Worm (Caenorhabditis elegans) whole organism, young adult: ENCODE data around the gene twk-4.

Source experiments
- B0336.3 ChIP-seq: fragments of 200-800 bp; sonication (Bioruptor generic); IDR thresholded peaks from 2 replicates; pipeline ENCODE4 v1.3.6; 2022; ENCODE audit warnings: missing genetic modification characterization, missing compliant biosample characterization
- C06A6.2 ChIP-seq: fragments of 200-800 bp; sonication (Bioruptor generic); conservative IDR thresholded peaks from 2 replicates; pipeline ENCODE4 v1.3.6; 2022; ENCODE audit warnings: missing genetic modification characterization, missing compliant biosample characterization
- D2030.7 ChIP-seq: fragments of 200-800 bp; sonication (Bioruptor generic); IDR thresholded peaks from 2 replicates; pipeline ENCODE4 v1.3.6; 2022; ENCODE audit warnings: missing genetic modification reagents, missing genetic modification characterization, missing compliant biosample characterization
- F10E7.11 ChIP-seq: sonication (generic microtip); optimal IDR thresholded peaks from 2 replicates; lab custom pipeline; 2017; ENCODE audit warnings: mild to moderate bottlenecking, missing genetic modification characterization, moderate library complexity, missing compliant biosample characterization
- F37B4.10 ChIP-seq: fragments of 200-800 bp; sonication (Bioruptor generic); IDR thresholded peaks from 2 replicates; pipeline ENCODE4 v1.3.6; 2022; ENCODE audit warnings: missing genetic modification characterization, missing compliant biosample characterization
- F49E8.2 ChIP-seq: sonication (generic microtip); optimal IDR thresholded peaks from 3 replicates; lab custom pipeline; 2017; ENCODE audit warnings: missing genetic modification characterization, mild to moderate bottlenecking, missing compliant biosample characterization, antibody characterized with exemption, moderate library complexity; ENCODE audit not compliant: insufficient read depth
- F52B5.7 ChIP-seq: sonication (generic microtip); optimal IDR thresholded peaks from 2 replicates; lab custom pipeline; 2016; ENCODE audit warnings: mild to moderate bottlenecking, missing genetic modification characterization, missing compliant biosample characterization
- F55B11.4 ChIP-seq: sonication (generic microtip); optimal IDR thresholded peaks from 2 replicates; lab custom pipeline; 2016; ENCODE audit warnings: missing compliant biosample characterization, missing genetic modification characterization, borderline replicate concordance; ENCODE audit not compliant: insufficient read depth
- F57A8.1 ChIP-seq: fragments of 200-800 bp; sonication (Bioruptor generic); optimal IDR thresholded peaks from 2 replicates; lab custom pipeline; 2018; ENCODE audit warnings: mild to moderate bottlenecking, missing genetic modification characterization, moderate library complexity, missing compliant biosample characterization
- T07F8.4 ChIP-seq: sonication (generic microtip); optimal IDR thresholded peaks from 2 replicates; lab custom pipeline; 2016; ENCODE audit warnings: mild to moderate bottlenecking, missing genetic modification characterization, moderate library complexity, missing compliant biosample characterization
- akir-1 ChIP-seq: fragments of 200-800 bp; sonication (Bioruptor generic); optimal IDR thresholded peaks from 2 replicates; lab custom pipeline; 2018; ENCODE audit warnings: mild to moderate bottlenecking, missing genetic modification characterization, moderate library complexity, missing compliant biosample characterization
- athp-1 ChIP-seq: sonication (generic microtip); optimal IDR thresholded peaks from 2 replicates; lab custom pipeline; 2017; ENCODE audit warnings: mild to moderate bottlenecking, missing genetic modification characterization, missing compliant biosample characterization
- attf-3 ChIP-seq: fragments of 200-800 bp; sonication (Bioruptor generic); conservative IDR thresholded peaks from 2 replicates; pipeline ENCODE4 v1.3.6; 2022; ENCODE audit warnings: missing genetic modification reagents, missing genetic modification characterization, missing compliant biosample characterization
- bed-2 ChIP-seq: fragments of 200-800 bp; sonication (Bioruptor generic); IDR thresholded peaks from 2 replicates; pipeline ENCODE4 v1.3.6; 2022; ENCODE audit warnings: missing genetic modification reagents, missing genetic modification characterization, missing compliant biosample characterization
- ccch-3 ChIP-seq: fragments of 200-800 bp; sonication (Bioruptor generic); optimal IDR thresholded peaks from 2 replicates; lab custom pipeline; 2018; ENCODE audit warnings: mild to moderate bottlenecking, missing genetic modification characterization, missing compliant biosample characterization
- ceh-100 ChIP-seq: fragments of 200-800 bp; sonication (Bioruptor generic); IDR thresholded peaks from 2 replicates; pipeline ENCODE4 v1.3.6; 2022; ENCODE audit warnings: missing genetic modification reagents, missing genetic modification characterization, missing compliant biosample characterization
- ceh-27 ChIP-seq: fragments of 200-800 bp; sonication (Bioruptor generic); optimal IDR thresholded peaks from 2 replicates; lab custom pipeline; 2018; ENCODE audit warnings: mild to moderate bottlenecking, missing genetic modification characterization, moderate library complexity, missing compliant biosample characterization
- ceh-58 ChIP-seq: fragments of 200-800 bp; sonication (Bioruptor generic); IDR thresholded peaks from 2 replicates; pipeline ENCODE4 v1.3.6; 2022; ENCODE audit warnings: missing genetic modification characterization, missing compliant biosample characterization
- ceh-79 ChIP-seq: sonication (generic microtip); optimal IDR thresholded peaks from 2 replicates; lab custom pipeline; 2017; ENCODE audit warnings: mild to moderate bottlenecking, missing genetic modification characterization, missing compliant biosample characterization
- die-1 ChIP-seq: sonication (generic microtip); optimal IDR thresholded peaks from 2 replicates; lab custom pipeline; 2016; ENCODE audit warnings: missing genotype, mild to moderate bottlenecking, missing genetic modification characterization, missing compliant biosample characterization
- dox-1 ChIP-seq: fragments of 200-800 bp; sonication (Bioruptor generic); IDR thresholded peaks from 2 replicates; pipeline ENCODE4 v1.3.6; 2022; ENCODE audit warnings: missing genetic modification reagents, missing genetic modification characterization, missing compliant biosample characterization
- fkh-3 ChIP-seq: sonication (generic microtip); optimal IDR thresholded peaks from 2 replicates; lab custom pipeline; 2016; ENCODE audit warnings: mild to moderate bottlenecking, missing genetic modification characterization, missing compliant biosample characterization
- him-1 ChIP-seq: sonication (generic microtip); optimal IDR thresholded peaks from 2 replicates; lab custom pipeline; 2016; ENCODE audit warnings: missing genotype, missing genetic modification reagents, missing genetic modification characterization, missing compliant biosample characterization
- hrde-1 ChIP-seq: sonication (generic microtip); optimal IDR thresholded peaks from 2 replicates; lab custom pipeline; 2016; ENCODE audit warnings: missing genetic modification characterization, mild to moderate bottlenecking, missing compliant biosample characterization, moderate library complexity, missing genotype, missing genetic modification reagents, borderline replicate concordance
- lag-1 ChIP-seq: fragments of 200-800 bp; sonication (Bioruptor generic); IDR thresholded peaks from 2 replicates; pipeline ENCODE4 v1.3.6; 2022; ENCODE audit warnings: missing genetic modification reagents, missing genetic modification characterization, missing compliant biosample characterization
- let-526 ChIP-seq: fragments of 200-800 bp; sonication (Bioruptor generic); IDR thresholded peaks from 2 replicates; pipeline ENCODE4 v1.3.6; 2022; ENCODE audit warnings: missing genetic modification reagents, missing genetic modification characterization, missing compliant biosample characterization
- lin-54 ChIP-seq: fragments of 200-800 bp; sonication (Bioruptor generic); optimal IDR thresholded peaks from 2 replicates; lab custom pipeline; 2018; ENCODE audit warnings: mild to moderate bottlenecking, missing genetic modification characterization, missing compliant biosample characterization
- lsl-1 ChIP-seq: fragments of 200-800 bp; sonication (Bioruptor generic); optimal IDR thresholded peaks from 2 replicates; lab custom pipeline; 2018; ENCODE audit warnings: mild to moderate bottlenecking, missing genetic modification characterization, moderate library complexity, missing compliant biosample characterization
- madf-6 ChIP-seq: fragments of 200-800 bp; sonication (Bioruptor generic); IDR thresholded peaks from 2 replicates; pipeline ENCODE4 v1.3.6; 2022; ENCODE audit warnings: missing genetic modification reagents, missing genetic modification characterization, missing compliant biosample characterization
- mel-28 ChIP-seq: sonication (generic microtip); optimal IDR thresholded peaks from 2 replicates; lab custom pipeline; 2016; ENCODE audit warnings: borderline replicate concordance, mild to moderate bottlenecking, missing genetic modification characterization, missing compliant biosample characterization
- mes-4 ChIP-seq: sonication (generic microtip); optimal IDR thresholded peaks from 2 replicates; lab custom pipeline; 2016; ENCODE audit warnings: missing genotype, missing genetic modification characterization, missing compliant biosample characterization
- nfyb-1 ChIP-seq: fragments of 200-800 bp; sonication (Bioruptor generic); IDR thresholded peaks from 2 replicates; pipeline ENCODE4 v1.3.6; 2022; ENCODE audit warnings: missing genetic modification reagents, missing genetic modification characterization, missing compliant biosample characterization
- nhr-27 ChIP-seq: fragments of 200-800 bp; sonication (Bioruptor generic); optimal IDR thresholded peaks from 2 replicates; lab custom pipeline; 2018; ENCODE audit warnings: mild to moderate bottlenecking, missing genetic modification characterization, moderate library complexity, missing compliant biosample characterization
- nhr-80 ChIP-seq: sonication (generic microtip); optimal IDR thresholded peaks from 2 replicates; lab custom pipeline; 2016; ENCODE audit warnings: missing genetic modification characterization, missing compliant biosample characterization
- nhr-90 ChIP-seq: sonication (generic microtip); optimal IDR thresholded peaks from 2 replicates; lab custom pipeline; 2016; ENCODE audit warnings: missing genotype, mild to moderate bottlenecking, missing genetic modification characterization, missing compliant biosample characterization
- pha-4 ChIP-seq: fragments of 150-350 bp; sonication (generic microtip); optimal IDR thresholded peaks from 2 replicates; lab custom pipeline; 2014; ENCODE audit warnings: missing biosample characterization, missing genetic modification reagents, missing genetic modification characterization
- rcor-1 ChIP-seq: fragments of 200-800 bp; sonication (Bioruptor generic); IDR thresholded peaks from 2 replicates; pipeline ENCODE4 v1.3.6; 2022; ENCODE audit warnings: missing genetic modification reagents, missing genetic modification characterization, missing compliant biosample characterization
- rec-8 ChIP-seq, 2 experiments: sonication (generic microtip); optimal IDR thresholded peaks; 2 replicates each; lab custom pipeline; 2016; ENCODE audit warnings: mild to moderate bottlenecking in 2 of 2, missing genetic modification characterization in 2 of 2, missing genetic modification reagents in 2 of 2, missing genotype in 2 of 2, missing biosample characterization in 1 of 2, missing compliant biosample characterization in 1 of 2, moderate library complexity in 1 of 2
- repo-1 ChIP-seq: sonication (generic microtip); optimal IDR thresholded peaks from 2 replicates; lab custom pipeline; 2017; ENCODE audit warnings: mild to moderate bottlenecking, missing genetic modification characterization, missing compliant biosample characterization
- sea-2 ChIP-seq: fragments of 200-800 bp; sonication (Bioruptor generic); IDR thresholded peaks from 2 replicates; pipeline ENCODE4 v1.3.6; 2022; ENCODE audit warnings: missing genetic modification characterization, missing compliant biosample characterization
- snpc-1.1 ChIP-seq: sonication (generic microtip); optimal IDR thresholded peaks from 2 replicates; lab custom pipeline; 2017; ENCODE audit warnings: missing genetic modification characterization, mild to moderate bottlenecking, missing compliant biosample characterization, antibody characterized with exemption, moderate library complexity, missing genotype, missing genetic modification reagents; ENCODE audit not compliant: insufficient read depth
- snpc-1.3 ChIP-seq: sonication (generic microtip); optimal IDR thresholded peaks from 2 replicates; lab custom pipeline; 2017; ENCODE audit warnings: missing genetic modification characterization, mild to moderate bottlenecking, missing compliant biosample characterization, antibody characterized with exemption, moderate library complexity, missing genotype, missing genetic modification reagents; ENCODE audit not compliant: insufficient read depth
- xnd-1 ChIP-seq: sonication (generic microtip); optimal IDR thresholded peaks from 2 replicates; lab custom pipeline; 2016; ENCODE audit warnings: missing genotype, missing genetic modification reagents, missing genetic modification characterization, missing compliant biosample characterization
- zfh-2 ChIP-seq: fragments of 200-800 bp; sonication (Bioruptor generic); conservative IDR thresholded peaks from 2 replicates; pipeline ENCODE4 v1.3.6; 2022; ENCODE audit warnings: missing genetic modification reagents, missing genetic modification characterization, missing compliant biosample characterization
- zim-3 ChIP-seq: sonication (generic microtip); optimal IDR thresholded peaks from 2 replicates; lab custom pipeline; 2017; ENCODE audit warnings: mild to moderate bottlenecking, missing genetic modification characterization, moderate library complexity, missing compliant biosample characterization
- ztf-18 ChIP-seq: sonication (generic microtip); optimal IDR thresholded peaks from 2 replicates; lab custom pipeline; 2016; ENCODE audit warnings: missing genotype, mild to moderate bottlenecking, missing genetic modification characterization, missing compliant biosample characterization
- ztf-25 ChIP-seq: fragments of 200-800 bp; sonication (Bioruptor generic); IDR thresholded peaks from 2 replicates; pipeline ENCODE4 v1.3.6; 2022; ENCODE audit warnings: missing genetic modification reagents, missing genetic modification characterization, missing compliant biosample characterization
- ztf-28 ChIP-seq: fragments of 200-800 bp; sonication (Bioruptor generic); IDR thresholded peaks from 2 replicates; pipeline ENCODE4 v1.3.6; 2022; ENCODE audit warnings: missing genetic modification reagents, missing genetic modification characterization, missing compliant biosample characterization

The twk-4 gene

ce11 chrII:9211684-9212083 lies 17.6 kb upstream of the twk-4 start (continued):
- TF ChIP-seq B0336.3 (GFP tag; lab: Robert Waterston, UW) (peak; percentile 73; the same call in 1 of the 2 replicates), die-1 (tag; lab: Kevin White, UChicago) (peak; percentile 69), zfh-2 (GFP tag; lab: Robert Waterston, UW) (no peak), rcor-1 (peak; percentile 59; the same call in 1 of the 2 replicates), madf-6 (GFP tag; lab: Robert Waterston, UW) (peak; percentile 86), F57A8.1 (GFP tag; lab: Kevin White, UChicago) (no peak), ceh-58 (GFP tag; lab: Robert Waterston, UW) (no peak), akir-1 (no peak), snpc-1.1 (tag; lab: Kevin White, UChicago) (peak; percentile 94), xnd-1 (peak; percentile 49), nhr-90 (tag; lab: Kevin White, UChicago) (peak; percentile 65), bed-2 (no peak), fkh-3 (tag; lab: Kevin White, UChicago) (no peak), F10E7.11 (tag; lab: Kevin White, UChicago) (no peak), rec-8 (tag; optimal IDR thresholded peaks at IDR 0.05; lab: Kevin White, UChicago) (no peak), mes-4 (tag; lab: Kevin White, UChicago) (peak; percentile 24), hrde-1 (tag; lab: Kevin White, UChicago) (peak; percentile 19), let-526 (GFP tag; lab: Robert Waterston, UW) (no peak), F55B11.4 (tag; lab: Kevin White, UChicago) (no peak), him-1 (tag; lab: Kevin White, UChicago) (peak; percentile 81), ceh-100 (GFP tag; lab: Robert Waterston, UW) (peak; percentile 40; the same call in 1 of the 2 replicates), ceh-27 (GFP tag; lab: Kevin White, UChicago) (no peak), lag-1 (no peak), attf-3 (peak; percentile 62), ceh-79 (tag; lab: Kevin White, UChicago) (no peak), pha-4 (tag; lab: Kevin White, UChicago) (no peak), D2030.7 (GFP tag; lab: Robert Waterston, UW) (peak; percentile 79), ztf-25 (GFP tag; lab: Robert Waterston, UW) (0 out of 2 replicates have a peak, but pooled peaks have one; percentile 43), nhr-27 (tag; lab: Kevin White, UChicago) (no peak), zim-3 (tag; lab: Kevin White, UChicago) (no peak), nfyb-1 (GFP tag; lab: Robert Waterston, UW) (peak; percentile 86), F37B4.10 (GFP tag; lab: Robert Waterston, UW) (no peak), dox-1 (GFP tag; lab: Robert Waterston, UW) (peak; percentile 79), T07F8.4 (tag; lab: Kevin White, UChicago) (peak; percentile 3), athp-1 (tag; lab: Kevin White, UChicago) (peak; percentile 11), sea-2 (GFP tag; lab: Robert Waterston, UW) (no peak), lsl-1 (GFP tag; lab: Kevin White, UChicago) (peak; percentile 67), ccch-3 (GFP tag; lab: Kevin White, UChicago) (no peak), ztf-28 (GFP tag; lab: Robert Waterston, UW) (0 out of 2 replicates have a peak, but pooled peaks have one; percentile 12), F49E8.2 (peak; percentile 46), F52B5.7 (no peak), lin-54 (GFP tag; lab: Kevin White, UChicago) (peak; percentile 75), nhr-80 (tag; lab: Kevin White, UChicago) (peak; percentile 28), snpc-1.3 (tag; lab: Kevin White, UChicago) (peak; percentile 82), repo-1 (tag; lab: Kevin White, UChicago) (peak; percentile 57), C06A6.2 (no peak), ztf-18 (peak; percentile 53), mel-28 (tag; lab: Kevin White, UChicago) (no peak)
